Worm (Caenorhabditis elegans): ENCODE results near the gene dsb-1.

Gene dsb-1

DNA sequence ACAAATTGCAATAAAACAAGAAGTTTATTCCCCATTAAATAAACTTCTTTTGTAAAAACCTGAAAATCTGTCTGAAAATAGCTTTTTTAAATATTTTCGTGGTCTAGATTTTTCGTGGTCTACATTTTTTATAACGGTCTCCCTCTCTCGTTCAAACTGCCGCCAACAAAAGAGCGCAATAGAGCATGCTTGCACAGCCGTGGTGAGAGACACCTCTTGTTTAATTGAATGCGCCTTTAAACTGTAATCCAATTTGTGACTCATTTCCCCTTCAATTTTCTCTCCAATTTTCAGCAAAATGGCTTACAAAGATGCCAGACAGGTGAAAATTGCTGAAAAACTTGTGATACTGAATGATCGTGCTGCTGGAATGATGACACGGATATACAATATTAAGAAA, 4.6 kb upstream of the dsb-1 start, which contains the start of gene gex-3:
Gene gex-3, plus strand, starts transcription at position 295 of the 400 bp plus-strand sequence.
- TF ChIP-seq flt-1 (GFP tag; IDR thresholded peaks at IDR 0.05) (no peak), ztf-29 (GFP tag; IDR thresholded peaks at IDR 0.05) (no peak), ztf-23 (GFP tag; IDR thresholded peaks at IDR 0.05) (no peak; the same call in 1 of the 2 replicates), T22C8.4 (GFP tag; IDR thresholded peaks at IDR 0.05) (no peak), cog-1 (tag; optimal IDR thresholded peaks at IDR 0.05) (peak; percentile 47)

ce11 chrIV:12410167-12410566, 1.4 kb downstream of the dsb-1 start, which contains the start of gene acl-13:
acl-13 (plus strand) TSS chrIV:12410467.
- TF ChIP-seq klf-2 (GFP tag; conservative IDR thresholded peaks at IDR 0.05) (no peak), ref-1 (GFP tag; conservative IDR thresholded peaks at IDR 0.05) (no peak), flt-1 (GFP tag; IDR thresholded peaks at IDR 0.05) (no peak), ztf-29 (GFP tag; IDR thresholded peaks at IDR 0.05) (no peak)

DNA sequence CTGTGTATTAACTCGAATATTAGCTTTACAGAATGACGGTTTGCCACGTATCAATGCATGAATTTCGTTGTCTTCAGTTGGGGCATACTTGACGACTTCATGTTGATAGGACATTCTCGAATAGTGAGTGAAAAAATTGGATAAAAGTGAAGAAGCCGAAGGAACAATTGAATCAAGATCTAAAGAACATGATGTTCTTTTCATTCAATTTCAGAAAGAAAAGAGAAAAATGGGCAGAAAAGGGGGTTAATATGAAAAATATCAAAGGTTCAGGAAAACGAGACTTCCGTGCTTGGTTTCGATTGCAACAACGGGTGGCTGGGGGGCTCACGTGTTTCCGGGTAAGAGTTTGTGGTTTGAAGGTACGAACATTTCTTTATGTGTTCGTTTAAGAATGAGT, 5.9 kb downstream of the dsb-1 start:
- no peak for TF ChIP-seq klf-2 (GFP tag; conservative IDR thresholded peaks at IDR 0.05)
- TF ChIP-seq med-1 (GFP tag; optimal IDR thresholded peaks at IDR 0.05; ENCODE audit: insufficient read depth) = no peak
- no peak for TF ChIP-seq tab-1 (GFP tag; IDR thresholded peaks at IDR 0.05)
- TF ChIP-seq ref-1 (GFP tag; conservative IDR thresholded peaks at IDR 0.05) = no peak
- no peak for TF ChIP-seq flt-1 (GFP tag; IDR thresholded peaks at IDR 0.05)
- TF ChIP-seq ztf-29 (GFP tag; IDR thresholded peaks at IDR 0.05) = no peak
- no peak for TF ChIP-seq cog-1 (tag; optimal IDR thresholded peaks at IDR 0.05)

DNA sequence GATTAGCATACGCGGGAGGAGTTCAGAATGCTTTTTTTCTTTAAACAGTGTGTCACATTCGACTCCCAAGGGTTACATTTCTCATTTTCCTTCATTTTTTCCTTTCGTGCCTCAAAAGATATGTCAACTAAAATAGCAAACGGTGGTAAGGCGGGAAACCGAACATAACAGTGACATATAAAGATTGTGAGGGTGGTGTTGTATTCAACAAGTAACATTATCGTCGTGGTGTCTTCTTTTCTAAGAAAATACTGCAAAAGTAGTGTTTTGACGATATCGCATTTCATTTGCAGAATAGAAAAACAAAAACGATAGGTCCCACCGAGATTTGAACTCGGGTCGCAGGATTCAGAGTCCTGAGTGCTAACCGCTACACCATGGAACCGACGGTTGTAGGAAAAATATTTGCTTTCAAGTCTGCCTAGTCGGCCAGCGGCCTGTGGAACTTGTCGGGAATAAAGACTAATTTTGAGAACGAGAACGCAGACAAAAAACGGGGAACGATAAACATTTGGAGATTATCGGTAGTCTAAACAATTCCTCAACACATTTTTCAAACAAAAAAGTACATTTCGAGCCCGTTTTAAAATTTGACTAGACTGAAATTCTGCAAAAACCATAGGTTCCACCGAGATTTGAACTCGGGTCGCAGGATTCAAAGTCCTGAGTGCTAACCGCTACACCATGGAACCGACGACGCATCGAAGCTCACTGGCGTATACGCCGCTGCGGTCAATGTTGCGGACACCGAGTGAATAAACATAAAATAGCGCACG, 8.1 kb downstream of the dsb-1 start:
- TF ChIP-seq klf-2 (GFP tag; conservative IDR thresholded peaks at IDR 0.05) = no peak
- TF ChIP-seq ztf-23 (GFP tag; IDR thresholded peaks at IDR 0.05) = 0 out of 2 replicates have a peak, but pooled peaks have one; percentile 38
- no peak for TF ChIP-seq ztf-29 (GFP tag; IDR thresholded peaks at IDR 0.05)
- peak; percentile 52; the same call in 1 of the 2 replicates for TF ChIP-seq tab-1 (GFP tag; IDR thresholded peaks at IDR 0.05)
- 0 out of 2 replicates have a peak, but pooled peaks have one; percentile 5 for TF ChIP-seq ref-1 (GFP tag; conservative IDR thresholded peaks at IDR 0.05)
- peak; percentile 23 for TF ChIP-seq med-1 (GFP tag; optimal IDR thresholded peaks at IDR 0.05; ENCODE audit: insufficient read depth)
- peak; percentile 66 for TF ChIP-seq flt-1 (GFP tag; IDR thresholded peaks at IDR 0.05)
- TF ChIP-seq T22C8.4 (GFP tag; IDR thresholded peaks at IDR 0.05) = peak; percentile 53; the same call in 1 of the 2 replicates
- TF ChIP-seq cog-1 (tag; optimal IDR thresholded peaks at IDR 0.05) = no peak

DNA sequence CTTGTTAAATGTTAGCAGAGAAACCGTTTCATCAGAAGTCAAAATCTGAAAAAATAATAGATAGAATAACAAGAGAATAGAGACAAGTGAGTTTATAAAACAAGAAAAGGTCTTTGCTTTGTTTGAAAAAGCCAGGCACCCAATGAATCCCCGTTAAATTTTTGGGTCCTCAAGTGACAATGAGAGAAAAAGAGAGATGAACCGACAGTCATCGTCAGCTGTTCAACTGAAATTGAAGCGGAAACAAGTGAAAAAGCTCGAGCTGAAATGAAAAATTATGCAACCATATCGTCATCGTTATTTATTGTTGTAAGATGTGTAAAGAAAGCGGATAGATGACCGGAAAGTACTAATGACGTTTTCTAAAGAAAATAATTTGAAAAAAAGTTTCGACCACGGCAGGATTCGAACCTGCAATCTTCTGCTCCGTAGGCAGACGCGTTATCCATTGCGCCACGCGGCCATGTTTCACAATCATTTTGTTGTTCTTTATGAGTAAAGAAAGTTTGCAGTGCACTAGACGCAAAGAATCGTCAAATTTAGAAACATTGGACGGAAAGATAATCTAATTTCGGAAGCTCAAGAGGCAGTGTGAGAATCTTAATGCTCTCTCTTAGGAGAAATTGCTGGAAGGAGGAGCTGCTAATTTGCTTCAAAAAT, 8.9 kb downstream of the dsb-1 start, which contains the start of gene F08G5.3:
Gene F08G5.3, minus strand, starts transcription at position 51 of the 660 bp plus-strand sequence.
- TF ChIP-seq flt-1 (GFP tag; IDR thresholded peaks at IDR 0.05) (peak; percentile 70), tab-1 (GFP tag; IDR thresholded peaks at IDR 0.05) (peak; percentile 76; the same call in 1 of the 2 replicates), T22C8.4 (GFP tag; IDR thresholded peaks at IDR 0.05) (no peak)

DNA sequence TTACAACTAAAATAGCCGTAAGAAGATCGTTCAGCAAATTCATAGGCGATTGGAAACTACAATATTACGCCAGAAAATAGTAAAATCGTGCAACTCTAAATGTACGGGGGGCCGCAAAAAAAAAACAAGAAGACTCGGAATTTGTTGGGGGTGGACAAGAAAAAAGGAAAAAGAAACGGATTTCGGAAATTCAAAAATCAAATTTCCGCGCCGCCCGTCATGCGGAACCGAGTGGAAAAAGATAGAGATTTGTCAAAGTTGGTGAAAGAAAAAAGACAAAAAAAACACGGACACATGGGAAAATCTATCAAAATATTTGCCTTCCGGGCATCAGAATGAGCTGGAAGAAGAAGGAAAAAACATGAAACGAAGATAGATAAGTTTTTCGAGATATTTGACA, 10.6 kb downstream of the dsb-1 start:
- TF ChIP-seq ztf-29 (GFP tag; IDR thresholded peaks at IDR 0.05) (no peak), tab-1 (GFP tag; IDR thresholded peaks at IDR 0.05) (no peak)

ce11 chrIV:12420455-12420854, 11.7 kb downstream of the dsb-1 start, which contains the start of gene ugt-65:
ugt-65 (plus strand) TSS chrIV:12420683.
- TF ChIP-seq flt-1 (GFP tag; IDR thresholded peaks at IDR 0.05) (no peak), ref-1 (GFP tag; conservative IDR thresholded peaks at IDR 0.05) (no peak), T22C8.4 (GFP tag; IDR thresholded peaks at IDR 0.05) (no peak), cog-1 (tag; optimal IDR thresholded peaks at IDR 0.05) (no peak), ztf-23 (GFP tag; IDR thresholded peaks at IDR 0.05) (no peak)

DNA sequence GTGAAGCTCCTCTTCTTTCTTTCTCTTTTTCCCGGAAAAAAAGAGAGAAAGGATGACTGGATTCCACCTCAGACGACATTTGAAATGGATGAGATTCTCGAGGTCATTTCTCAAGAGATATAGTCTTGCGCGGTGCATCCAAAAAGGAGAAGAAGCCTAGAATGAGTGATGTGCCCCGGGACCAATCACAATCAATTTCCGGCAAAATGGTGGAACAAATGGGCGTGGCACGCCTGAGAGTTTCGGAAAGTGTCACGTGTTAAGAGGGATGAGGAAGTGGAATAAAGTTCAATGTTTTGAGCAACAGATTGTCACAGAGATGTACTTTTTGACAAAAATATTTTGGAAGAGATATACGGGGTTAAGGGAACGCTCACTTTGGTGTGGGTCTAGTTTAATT, 16.9 kb downstream of the dsb-1 start:
- TF ChIP-seq klf-2 (GFP tag; conservative IDR thresholded peaks at IDR 0.05) (no peak), ztf-29 (GFP tag; IDR thresholded peaks at IDR 0.05) (no peak), tab-1 (GFP tag; IDR thresholded peaks at IDR 0.05) (no peak), ztf-23 (GFP tag; IDR thresholded peaks at IDR 0.05) (no peak), ref-1 (GFP tag; conservative IDR thresholded peaks at IDR 0.05) (no peak), cog-1 (tag; optimal IDR thresholded peaks at IDR 0.05) (no peak), flt-1 (GFP tag; IDR thresholded peaks at IDR 0.05) (no peak), T22C8.4 (GFP tag; IDR thresholded peaks at IDR 0.05) (no peak), med-1 (GFP tag; optimal IDR thresholded peaks at IDR 0.05; ENCODE audit: insufficient read depth) (no peak)

- TF ChIP-seq flt-1 (GFP tag; IDR thresholded peaks at IDR 0.05) (no peak), cog-1 (tag; optimal IDR thresholded peaks at IDR 0.05) (no peak), tab-1 (GFP tag; IDR thresholded peaks at IDR 0.05) (0 out of 2 replicates have a peak, but pooled peaks have one; percentile 31), med-1 (GFP tag; optimal IDR thresholded peaks at IDR 0.05; ENCODE audit: insufficient read depth) (no peak), klf-2 (GFP tag; conservative IDR thresholded peaks at IDR 0.05) (0 out of 2 replicates have a peak, but pooled peaks have one; percentile 10)
Observed at ce11 chrIV:12427687-12428284, 19.1 kb downstream of the dsb-1 start.

DNA sequence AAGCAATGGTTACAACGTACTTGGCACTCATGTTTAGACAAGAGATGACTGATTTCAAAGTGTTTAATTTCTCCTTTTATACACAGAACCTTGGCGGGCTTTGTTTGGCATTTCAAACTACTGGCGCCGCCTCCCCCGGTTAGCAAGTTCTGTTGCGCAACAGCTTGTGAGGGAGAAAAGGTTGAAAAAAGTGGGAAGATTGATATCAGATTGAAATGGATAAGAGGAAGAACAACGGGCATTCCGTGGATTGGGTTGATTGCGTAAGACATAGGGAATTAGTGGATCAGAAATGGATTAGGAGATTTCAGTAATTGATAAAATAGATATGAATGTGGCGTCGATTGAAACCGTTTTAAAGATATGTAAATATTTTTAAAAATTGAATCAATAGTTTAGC, 19.7 kb downstream of the dsb-1 start, which contains the start of gene col-130:
Gene col-130, minus strand, starts transcription at position 50 of the 400 bp plus-strand sequence.
- TF ChIP-seq med-1 (GFP tag; optimal IDR thresholded peaks at IDR 0.05; ENCODE audit: insufficient read depth) (no peak), ref-1 (GFP tag; conservative IDR thresholded peaks at IDR 0.05) (no peak), tab-1 (GFP tag; IDR thresholded peaks at IDR 0.05) (no peak), cog-1 (tag; optimal IDR thresholded peaks at IDR 0.05) (no peak), klf-2 (GFP tag; conservative IDR thresholded peaks at IDR 0.05) (no peak)
